In genomic region chrIV:4810377-4810984, ce11 we compare ENCODE assay signal across 2 worm cellular contexts.
A peak's percentile ranks its signal among the peaks of the same experiment; 100 is the strongest.
TF ChIP-seq lines count a peak whose summit lies in the region.

Gene eif-1.A, plus strand, starts transcription at chrIV:4810934.

TF ChIP-seq in whole organism, L1 larva, 84 proteins besides CTCF, POLR2A, EP300 and RAD21 (continued from another document):
- TF ChIP-seq alr-1 (tag; optimal IDR thresholded peaks at IDR 0.05; lab: Kevin White, UChicago; ENCODE audit: borderline replicate concordance) (no peak), nhr-28 (tag; optimal IDR thresholded peaks at IDR 0.05; lab: Kevin White, UChicago) (no peak), xbp-1 (tag; optimal IDR thresholded peaks at IDR 0.05; lab: Kevin White, UChicago) (peak; percentile 45), isw-1 (GFP tag; IDR thresholded peaks at IDR 0.05; lab: Robert Waterston, UW) (peak; percentile 28; the same call in 1 of the 2 replicates), unc-62 (GFP tag; optimal IDR thresholded peaks at IDR 0.05; lab: Kevin White, UChicago) (no peak), egl-27 (tag; optimal IDR thresholded peaks at IDR 0.05; lab: Kevin White, UChicago) (no peak), efl-1 (optimal IDR thresholded peaks at IDR 0.05; lab: Kevin White, UChicago) (peak; percentile 63 to 66), efl-1 (GFP tag; optimal IDR thresholded peaks at IDR 0.05 in 1 of 2; lab: Kevin White, UChicago) (peak; percentile 69 to 96), C34B4.2 (tag; optimal IDR thresholded peaks at IDR 0.05; lab: Kevin White, UChicago) (no peak), lir-3 (tag; optimal IDR thresholded peaks at IDR 0.05; lab: Kevin White, UChicago; ENCODE audit: poor library complexity) (no peak), F16B12.6 (tag; optimal IDR thresholded peaks at IDR 0.05; lab: Kevin White, UChicago) (peak; percentile 82), hpl-2 (GFP tag; optimal IDR thresholded peaks at IDR 0.05; lab: Kevin White, UChicago) (peak; percentile 26), ama-1 (optimal IDR thresholded peaks at IDR 0.05; lab: Kevin White, UChicago) (no peak), nhr-237 (tag; optimal IDR thresholded peaks at IDR 0.05; lab: Kevin White, UChicago) (no peak), fkh-8 (tag; optimal IDR thresholded peaks at IDR 0.05; lab: Kevin White, UChicago) (peak; percentile 34), skn-1 (tag; optimal IDR thresholded peaks at IDR 0.05; lab: Kevin White, UChicago) (peak; percentile 81), dpl-1 (GFP tag; optimal IDR thresholded peaks at IDR 0.05; lab: Kevin White, UChicago) (peak; percentile 54 to 72 (median 59)), vab-15 (tag; optimal IDR thresholded peaks at IDR 0.05; lab: Kevin White, UChicago) (no peak), fos-1 (tag; optimal IDR thresholded peaks at IDR 0.05; lab: Kevin White, UChicago) (peak; percentile 4), zag-1 (tag; optimal IDR thresholded peaks at IDR 0.05; lab: Kevin White, UChicago) (no peak), elt-3 (tag; optimal IDR thresholded peaks at IDR 0.05; lab: Kevin White, UChicago) (peak in 1 of 6 experiments; percentile 61), nhr-47 (tag; optimal IDR thresholded peaks at IDR 0.05; lab: Kevin White, UChicago) (peak; percentile 61), tbx-2 (tag; optimal IDR thresholded peaks at IDR 0.05; lab: Kevin White, UChicago) (peak; percentile 35), dsc-1 (tag; optimal IDR thresholded peaks at IDR 0.05; lab: Kevin White, UChicago) (no peak), nhr-85 (tag; lab: Kevin White, UChicago) (peak; percentile 61), nhr-90 (tag; optimal IDR thresholded peaks at IDR 0.05; lab: Kevin White, UChicago; ENCODE audit: poor library complexity) (peak; percentile 54), swsn-7 (tag; optimal IDR thresholded peaks at IDR 0.05; lab: Kevin White, UChicago) (peak; percentile 47), nhr-76 (tag; optimal IDR thresholded peaks at IDR 0.05; lab: Kevin White, UChicago) (no peak), ceh-88 (GFP tag; IDR thresholded peaks at IDR 0.05; lab: Robert Waterston, UW) (no peak), lin-14 (GFP tag; optimal IDR thresholded peaks at IDR 0.05; lab: Kevin White, UChicago) (no peak), aha-1 (tag; optimal IDR thresholded peaks at IDR 0.05; lab: Kevin White, UChicago) (no peak), lin-39 (tag; optimal IDR thresholded peaks at IDR 0.05; lab: Kevin White, UChicago) (peak; percentile 12), unc-98 (GFP tag; IDR thresholded peaks at IDR 0.05; lab: Robert Waterston, UW) (no peak), nhr-20 (tag; optimal IDR thresholded peaks at IDR 0.05; lab: Kevin White, UChicago) (peak; percentile 54), snpc-4 (tag; optimal IDR thresholded peaks at IDR 0.05; lab: Kevin White, UChicago) (no peak), lin-35 (GFP tag; optimal IDR thresholded peaks at IDR 0.05; lab: Kevin White, UChicago) (peak; percentile 54 to 75), unc-86 (tag; optimal IDR thresholded peaks at IDR 0.05; lab: Kevin White, UChicago) (peak; percentile 7), rnt-1 (tag; optimal IDR thresholded peaks at IDR 0.05; lab: Kevin White, UChicago) (peak; percentile 51), C16A3.4 (tag; optimal IDR thresholded peaks at IDR 0.05; lab: Kevin White, UChicago) (peak; percentile 75)
TF ChIP-seq in whole organism, L1 larva: peak in this region for 29.

TF ChIP-seq in whole organism, L3 larva, 47 proteins besides CTCF, POLR2A, EP300 and RAD21 (continued from another document):
- TF ChIP-seq nhr-25 (tag; optimal IDR thresholded peaks at IDR 0.05; lab: Kevin White, UChicago) (no peak), eor-1 (tag; optimal IDR thresholded peaks at IDR 0.05; lab: Kevin White, UChicago) (no peak), R02D3.7 (tag; optimal IDR thresholded peaks at IDR 0.05; lab: Kevin White, UChicago) (peak; percentile 39), nhr-237 (tag; optimal IDR thresholded peaks at IDR 0.05; lab: Kevin White, UChicago) (no peak), nhr-67 (tag; optimal IDR thresholded peaks at IDR 0.05; lab: Kevin White, UChicago) (no peak), elt-1 (tag; optimal IDR thresholded peaks at IDR 0.05; lab: Kevin White, UChicago) (no peak), jun-1 (tag; optimal IDR thresholded peaks at IDR 0.05; lab: Kevin White, UChicago) (no peak), snpc-4 (tag; optimal IDR thresholded peaks at IDR 0.05; lab: Kevin White, UChicago) (peak; percentile 79), zag-1 (tag; optimal IDR thresholded peaks at IDR 0.05; lab: Kevin White, UChicago) (no peak), hmg-11 (tag; optimal IDR thresholded peaks at IDR 0.05; lab: Kevin White, UChicago) (peak; percentile 77), sea-2 (GFP tag; optimal IDR thresholded peaks at IDR 0.05; lab: Kevin White, UChicago) (no peak), ztf-4 (tag; optimal IDR thresholded peaks at IDR 0.05; lab: Kevin White, UChicago) (no peak), ceh-9 (tag; optimal IDR thresholded peaks at IDR 0.05; lab: Kevin White, UChicago) (no peak), egl-5 (tag; optimal IDR thresholded peaks at IDR 0.05; lab: Kevin White, UChicago) (no peak), nhr-77 (tag; optimal IDR thresholded peaks at IDR 0.05; lab: Kevin White, UChicago) (no peak), aly-2 (tag; optimal IDR thresholded peaks at IDR 0.05; lab: Kevin White, UChicago) (no peak), fkh-10 (GFP tag; optimal IDR thresholded peaks at IDR 0.05; lab: Kevin White, UChicago) (no peak)
